Worm (Caenorhabditis elegans): Measurements from ENCODE around the gene ugt-5.

ce11 chrV:12788451-12788850 is 4.3 kb downstream of the ugt-5 start, which contains the start of gene srbc-44:
- TF ChIP-seq lin-39 (tag; optimal IDR thresholded peaks at IDR 0.05) (no peak), nhr-111 (GFP tag; optimal IDR thresholded peaks at IDR 0.05) (no peak), ceh-44 (GFP tag; IDR thresholded peaks at IDR 0.05) (no peak), nhr-48 (tag; optimal IDR thresholded peaks at IDR 0.05) (no peak), F49E8.2 (tag; optimal IDR thresholded peaks at IDR 0.05; ENCODE audit: borderline replicate concordance) (no peak), T26A8.4 (GFP tag; IDR thresholded peaks at IDR 0.05) (no peak), pqm-1 (tag; optimal IDR thresholded peaks at IDR 0.05) (no peak), zag-1 (tag; optimal IDR thresholded peaks at IDR 0.05) (no peak), aly-2 (tag; optimal IDR thresholded peaks at IDR 0.05) (no peak), unc-39 (tag; optimal IDR thresholded peaks at IDR 0.05) (no peak), lin-13 (GFP tag; optimal IDR thresholded peaks at IDR 0.05) (no peak), snpc-4 (tag; optimal IDR thresholded peaks at IDR 0.05) (no peak)
